Worm (Caenorhabditis elegans) whole organism, young adult: ENCODE data around the gene T23E1.3.

Experiments used
- B0336.3 ChIP-seq: fragments of 200-800 bp; sonication (Bioruptor generic); IDR thresholded peaks from 2 replicates; pipeline ENCODE4 v1.3.6; 2022; ENCODE audit warnings: missing genetic modification characterization, missing compliant biosample characterization
- C06A6.2 ChIP-seq: fragments of 200-800 bp; sonication (Bioruptor generic); conservative IDR thresholded peaks from 2 replicates; pipeline ENCODE4 v1.3.6; 2022; ENCODE audit warnings: missing genetic modification characterization, missing compliant biosample characterization
- D2030.7 ChIP-seq: fragments of 200-800 bp; sonication (Bioruptor generic); IDR thresholded peaks from 2 replicates; pipeline ENCODE4 v1.3.6; 2022; ENCODE audit warnings: missing genetic modification reagents, missing genetic modification characterization, missing compliant biosample characterization
- F33H1.4 ChIP-seq: fragments of 200-800 bp; sonication (Bioruptor generic); IDR thresholded peaks from 2 replicates; pipeline ENCODE4 v1.3.6; 2022; ENCODE audit warnings: missing genetic modification reagents, missing genetic modification characterization, missing compliant biosample characterization
- F39B2.1 ChIP-seq: fragments of 200-800 bp; sonication (Bioruptor generic); IDR thresholded peaks from 2 replicates; pipeline ENCODE4 v1.3.6; 2022; ENCODE audit warnings: missing genetic modification reagents, missing genetic modification characterization, missing compliant biosample characterization
- K12H6.12 ChIP-seq: fragments of 200-800 bp; sonication (Bioruptor generic); optimal IDR thresholded peaks from 2 replicates; lab custom pipeline; 2018; ENCODE audit warnings: mild to moderate bottlenecking, missing genetic modification characterization, missing compliant biosample characterization
- Y53G8AR.9 ChIP-seq: fragments of 200-800 bp; sonication (Bioruptor generic); conservative IDR thresholded peaks from 2 replicates; pipeline ENCODE4 v1.3.6; 2022; ENCODE audit warnings: missing genetic modification reagents, missing genetic modification characterization, missing compliant biosample characterization
- Y95B8A.8 ChIP-seq: fragments of 200-800 bp; sonication (Bioruptor generic); IDR thresholded peaks from 2 replicates; pipeline ENCODE4 v1.3.6; 2022; ENCODE audit warnings: missing genetic modification reagents, missing genetic modification characterization, missing compliant biosample characterization
- aptf-2 ChIP-seq: fragments of 200-800 bp; sonication (Bioruptor generic); conservative IDR thresholded peaks from 2 replicates; pipeline ENCODE4 v1.3.6; 2022; ENCODE audit warnings: missing genetic modification reagents, missing genetic modification characterization, missing compliant biosample characterization
- aptf-3 ChIP-seq: fragments of 200-800 bp; sonication (Bioruptor generic); IDR thresholded peaks from 2 replicates; pipeline ENCODE4 v1.3.6; 2022; ENCODE audit warnings: missing genetic modification characterization, missing compliant biosample characterization
- atf-7 ChIP-seq: sonication (generic microtip); optimal IDR thresholded peaks from 2 replicates; lab custom pipeline; 2017; ENCODE audit warnings: mild to moderate bottlenecking, missing genetic modification characterization, missing compliant biosample characterization
- attf-6 ChIP-seq: fragments of 200-800 bp; sonication (Bioruptor generic); IDR thresholded peaks from 2 replicates; pipeline ENCODE4 v1.3.6; 2022; ENCODE audit warnings: missing genetic modification reagents, missing genetic modification characterization, missing compliant biosample characterization
- bed-1 ChIP-seq: fragments of 200-800 bp; sonication (Bioruptor generic); IDR thresholded peaks from 2 replicates; pipeline ENCODE4 v1.3.6; 2022; ENCODE audit warnings: missing genetic modification reagents, missing genetic modification characterization, missing compliant biosample characterization
- cebp-1 ChIP-seq, 2 experiments: fragments of 200-800 bp in 1 of 2; sonication (Bioruptor generic) in 1 of 2; sonication (generic microtip) in 1 of 2; IDR thresholded peaks in 1 of 2; optimal IDR thresholded peaks in 1 of 2; 2 replicates each; pipeline versions ENCODE4 v1.3.6 to Lab custom; 2017 to 2022; ENCODE audit warnings: missing compliant biosample characterization in 2 of 2, missing genetic modification characterization in 2 of 2, mild to moderate bottlenecking in 1 of 2, missing genetic modification reagents in 1 of 2, moderate library complexity in 1 of 2
- ceh-27 ChIP-seq: fragments of 200-800 bp; sonication (Bioruptor generic); optimal IDR thresholded peaks from 2 replicates; lab custom pipeline; 2018; ENCODE audit warnings: mild to moderate bottlenecking, missing genetic modification characterization, moderate library complexity, missing compliant biosample characterization
- ceh-79 ChIP-seq: sonication (generic microtip); optimal IDR thresholded peaks from 2 replicates; lab custom pipeline; 2017; ENCODE audit warnings: mild to moderate bottlenecking, missing genetic modification characterization, missing compliant biosample characterization
- dox-1 ChIP-seq: fragments of 200-800 bp; sonication (Bioruptor generic); IDR thresholded peaks from 2 replicates; pipeline ENCODE4 v1.3.6; 2022; ENCODE audit warnings: missing genetic modification reagents, missing genetic modification characterization, missing compliant biosample characterization
- egl-44 ChIP-seq: fragments of 200-800 bp; sonication (Bioruptor generic); IDR thresholded peaks from 2 replicates; pipeline ENCODE4 v1.3.6; 2022; ENCODE audit warnings: missing genetic modification reagents, missing genetic modification characterization, missing compliant biosample characterization
- egrh-3 ChIP-seq: fragments of 200-800 bp; sonication (Bioruptor generic); IDR thresholded peaks from 2 replicates; pipeline ENCODE4 v1.3.6; 2022; ENCODE audit warnings: missing genetic modification reagents, missing genetic modification characterization, missing compliant biosample characterization
- hlh-26 ChIP-seq: fragments of 200-800 bp; sonication (Bioruptor generic); conservative IDR thresholded peaks from 2 replicates; pipeline ENCODE4 v1.3.6; 2022; ENCODE audit warnings: missing genetic modification reagents, missing genetic modification characterization, missing compliant biosample characterization
- hsf-1 ChIP-seq: fragments of 200-800 bp; sonication (Bioruptor generic); IDR thresholded peaks from 2 replicates; pipeline ENCODE4 v1.3.6; 2022; ENCODE audit warnings: missing genetic modification reagents, missing genetic modification characterization, missing compliant biosample characterization
- lin-26 ChIP-seq: fragments of 200-800 bp; sonication (Bioruptor generic); IDR thresholded peaks from 2 replicates; pipeline ENCODE4 v1.3.6; 2022; ENCODE audit warnings: missing genetic modification reagents, missing genetic modification characterization, missing compliant biosample characterization
- lin-35 ChIP-seq, 3 experiments: fragments of 150-350 bp in 2 of 3; sonication (generic microtip) in 1 of 3; optimal IDR thresholded peaks; 2 replicates each; lab custom pipeline; 2014 to 2018; ENCODE audit warnings: missing biosample characterization in 3 of 3, missing genetic modification characterization in 3 of 3, missing genetic modification reagents in 3 of 3
- lin-40 ChIP-seq: sonication (generic microtip); optimal IDR thresholded peaks from 2 replicates; lab custom pipeline; 2016; ENCODE audit warnings: missing genetic modification characterization, mild to moderate bottlenecking, missing compliant biosample characterization, missing genotype, missing genetic modification reagents
- lin-54 ChIP-seq: fragments of 200-800 bp; sonication (Bioruptor generic); optimal IDR thresholded peaks from 2 replicates; lab custom pipeline; 2018; ENCODE audit warnings: mild to moderate bottlenecking, missing genetic modification characterization, missing compliant biosample characterization
- lsy-27 ChIP-seq: sonication (generic microtip); optimal IDR thresholded peaks from 2 replicates; lab custom pipeline; 2017; ENCODE audit warnings: missing genetic modification characterization, mild to moderate bottlenecking, missing compliant biosample characterization, antibody characterized with exemption, missing genotype, borderline replicate concordance; ENCODE audit not compliant: insufficient read depth
- madf-3 ChIP-seq: fragments of 200-800 bp; sonication (Bioruptor generic); IDR thresholded peaks from 2 replicates; pipeline ENCODE4 v1.3.6; 2022; ENCODE audit warnings: missing genetic modification reagents, missing genetic modification characterization, missing compliant biosample characterization
- madf-6 ChIP-seq: fragments of 200-800 bp; sonication (Bioruptor generic); IDR thresholded peaks from 2 replicates; pipeline ENCODE4 v1.3.6; 2022; ENCODE audit warnings: missing genetic modification reagents, missing genetic modification characterization, missing compliant biosample characterization
- mel-28 ChIP-seq: sonication (generic microtip); optimal IDR thresholded peaks from 2 replicates; lab custom pipeline; 2016; ENCODE audit warnings: borderline replicate concordance, mild to moderate bottlenecking, missing genetic modification characterization, missing compliant biosample characterization
- nfya-1 ChIP-seq: sonication (generic microtip); optimal IDR thresholded peaks from 2 replicates; lab custom pipeline; 2017; ENCODE audit warnings: antibody characterized with exemption, missing compliant biosample characterization, missing genetic modification characterization, borderline replicate concordance; ENCODE audit not compliant: insufficient read depth
- nfyb-1 ChIP-seq: fragments of 200-800 bp; sonication (Bioruptor generic); IDR thresholded peaks from 2 replicates; pipeline ENCODE4 v1.3.6; 2022; ENCODE audit warnings: missing genetic modification reagents, missing genetic modification characterization, missing compliant biosample characterization
- nhr-179 ChIP-seq: sonication (generic microtip); optimal IDR thresholded peaks from 2 replicates; lab custom pipeline; 2016; ENCODE audit warnings: mild to moderate bottlenecking, missing genetic modification characterization, missing compliant biosample characterization
- nhr-80 ChIP-seq: sonication (generic microtip); optimal IDR thresholded peaks from 2 replicates; lab custom pipeline; 2016; ENCODE audit warnings: missing genetic modification characterization, missing compliant biosample characterization
- repo-1 ChIP-seq: sonication (generic microtip); optimal IDR thresholded peaks from 2 replicates; lab custom pipeline; 2017; ENCODE audit warnings: mild to moderate bottlenecking, missing genetic modification characterization, missing compliant biosample characterization
- rpc-1 ChIP-seq, 2 experiments: fragments of 150-350 bp in 1 of 2; sonication (generic microtip) in 1 of 2; optimal IDR thresholded peaks; 2 replicates each; lab custom pipeline; 2014 to 2018; ENCODE audit warnings: missing biosample characterization in 1 of 2, missing genetic modification characterization in 1 of 2, missing genetic modification reagents in 1 of 2, missing genotype in 1 of 2
- sea-2 ChIP-seq: fragments of 200-800 bp; sonication (Bioruptor generic); IDR thresholded peaks from 2 replicates; pipeline ENCODE4 v1.3.6; 2022; ENCODE audit warnings: missing genetic modification characterization, missing compliant biosample characterization
- snpc-1.1 ChIP-seq: sonication (generic microtip); optimal IDR thresholded peaks from 2 replicates; lab custom pipeline; 2017; ENCODE audit warnings: missing genetic modification characterization, mild to moderate bottlenecking, missing compliant biosample characterization, antibody characterized with exemption, moderate library complexity, missing genotype, missing genetic modification reagents; ENCODE audit not compliant: insufficient read depth
- snpc-3.4 ChIP-seq: sonication (generic microtip); optimal IDR thresholded peaks from 2 replicates; lab custom pipeline; 2017; ENCODE audit warnings: missing genetic modification characterization, mild to moderate bottlenecking, missing compliant biosample characterization, antibody characterized with exemption, moderate library complexity, missing genotype, missing genetic modification reagents
- tbp1 ChIP-seq: fragments of 200-800 bp; sonication (Bioruptor generic); optimal IDR thresholded peaks from 2 replicates; lab custom pipeline; 2018; ENCODE audit warnings: mild to moderate bottlenecking, missing genetic modification characterization, missing compliant biosample characterization
- tlf-1 ChIP-seq: fragments of 200-800 bp; sonication (Bioruptor generic); optimal IDR thresholded peaks from 2 replicates; lab custom pipeline; 2018; ENCODE audit warnings: mild to moderate bottlenecking, missing genetic modification characterization, missing compliant biosample characterization
- unc-62 ChIP-seq: fragments of 150-350 bp; optimal IDR thresholded peaks from 2 replicates; lab custom pipeline; 2014; ENCODE audit warnings: missing biosample characterization, missing genetic modification reagents, missing genetic modification characterization
- zim-3 ChIP-seq: sonication (generic microtip); optimal IDR thresholded peaks from 2 replicates; lab custom pipeline; 2017; ENCODE audit warnings: mild to moderate bottlenecking, missing genetic modification characterization, moderate library complexity, missing compliant biosample characterization
- ztf-18 ChIP-seq: sonication (generic microtip); optimal IDR thresholded peaks from 2 replicates; lab custom pipeline; 2016; ENCODE audit warnings: missing genotype, mild to moderate bottlenecking, missing genetic modification characterization, missing compliant biosample characterization
- ztf-6 ChIP-seq: fragments of 200-800 bp; sonication (Bioruptor generic); IDR thresholded peaks from 2 replicates; pipeline ENCODE4 v1.3.6; 2022; ENCODE audit warnings: missing genetic modification reagents, missing genetic modification characterization, missing compliant biosample characterization

T23E1.3 gene

ce11 chrIV:3133099-3133817, 12.4 kb upstream of the T23E1.3 start, which contains the start of gene mca-3 (continued):
- no peak for TF ChIP-seq F39B2.1 (GFP tag; lab: Robert Waterston, UW)
- TF ChIP-seq nhr-80 (tag; lab: Kevin White, UChicago): peak; percentile 31
- no peak for TF ChIP-seq lin-40 (tag; lab: Kevin White, UChicago)
- no peak for TF ChIP-seq lin-26
- TF ChIP-seq atf-7 (tag; lab: Kevin White, UChicago): no peak
- no peak for TF ChIP-seq C06A6.2 (GFP tag; lab: Robert Waterston, UW)

- no peak for TF ChIP-seq unc-62
- TF ChIP-seq aptf-3 (GFP tag; lab: Robert Waterston, UW): no peak
- no peak for TF ChIP-seq sea-2 (GFP tag; lab: Robert Waterston, UW)
- TF ChIP-seq ceh-79 (tag; lab: Kevin White, UChicago): no peak
- no peak for TF ChIP-seq F33H1.4 (GFP tag; lab: Robert Waterston, UW)
- TF ChIP-seq dox-1: 0 out of 2 replicates have a peak, but pooled peaks have one; percentile 40
- TF ChIP-seq lin-54 (GFP tag; lab: Kevin White, UChicago): no peak
- no peak for TF ChIP-seq nfyb-1 (GFP tag; lab: Robert Waterston, UW)
- TF ChIP-seq nfya-1 (tag; lab: Kevin White, UChicago): no peak
- TF ChIP-seq snpc-1.1 (tag; lab: Kevin White, UChicago): no peak
- TF ChIP-seq hlh-26: no peak
- TF ChIP-seq snpc-3.4 (tag; lab: Kevin White, UChicago): no peak
- TF ChIP-seq ztf-6 (GFP tag; lab: Robert Waterston, UW): no peak
- no peak for TF ChIP-seq Y95B8A.8 (GFP tag; lab: Robert Waterston, UW)
- no peak for TF ChIP-seq bed-1 (GFP tag; lab: Robert Waterston, UW)
- TF ChIP-seq B0336.3 (GFP tag; lab: Robert Waterston, UW): peak; percentile 19; the same call in 1 of the 2 replicates
- TF ChIP-seq Y53G8AR.9 (GFP tag; lab: Robert Waterston, UW): no peak
- TF ChIP-seq lin-35 (GFP tag; optimal IDR thresholded peaks at IDR 0.05; lab: Kevin White, UChicago): peak in 1 of 3 experiments; percentile 54
- no peak for TF ChIP-seq ztf-18 (tag; lab: Kevin White, UChicago)
- TF ChIP-seq mel-28 (tag; lab: Kevin White, UChicago): no peak
- no peak for TF ChIP-seq nhr-80 (tag; lab: Kevin White, UChicago)
- no peak for TF ChIP-seq tbp1 (GFP tag; lab: Kevin White, UChicago)
- no peak for TF ChIP-seq zim-3 (tag; lab: Kevin White, UChicago)
- no peak for TF ChIP-seq tlf-1 (GFP tag; lab: Kevin White, UChicago)
- TF ChIP-seq atf-7 (tag; lab: Kevin White, UChicago): no peak
- TF ChIP-seq hsf-1: no peak
- no peak for TF ChIP-seq rpc-1 (optimal IDR thresholded peaks at IDR 0.05; lab: Kevin White, UChicago)
- TF ChIP-seq rpc-1 (tag; optimal IDR thresholded peaks at IDR 0.05; lab: Kevin White, UChicago): no peak
- TF ChIP-seq lsy-27 (tag; lab: Kevin White, UChicago): no peak
- no peak for TF ChIP-seq egl-44 (GFP tag; lab: Robert Waterston, UW)
- peak; percentile 33 for TF ChIP-seq lin-40 (tag; lab: Kevin White, UChicago)
- no peak for TF ChIP-seq madf-6
- TF ChIP-seq repo-1 (tag; lab: Kevin White, UChicago): no peak
- TF ChIP-seq cebp-1 (GFP tag; IDR thresholded peaks at IDR 0.05; lab: Robert Waterston, UW): no peak
- TF ChIP-seq cebp-1 (tag; optimal IDR thresholded peaks at IDR 0.05; lab: Kevin White, UChicago): peak; percentile 49
- no peak for TF ChIP-seq aptf-2 (GFP tag; lab: Robert Waterston, UW)
- no peak for TF ChIP-seq D2030.7 (GFP tag; lab: Robert Waterston, UW)
- TF ChIP-seq ceh-27 (GFP tag; lab: Kevin White, UChicago): peak; percentile 58
- TF ChIP-seq madf-3: no peak
- TF ChIP-seq egrh-3 (GFP tag; lab: Robert Waterston, UW): no peak
- peak; percentile 87 for TF ChIP-seq K12H6.12 (tag; lab: Kevin White, UChicago)
- no peak for TF ChIP-seq attf-6 (GFP tag; lab: Robert Waterston, UW)
- no peak for TF ChIP-seq nhr-179
These were observed 10.7 kb upstream of the T23E1.3 start for ce11 chrIV:3135000-3135399.
